Fruit fly (Drosophila melanogaster): Measurements from ENCODE around the gene eff.

The eff gene

DNA sequence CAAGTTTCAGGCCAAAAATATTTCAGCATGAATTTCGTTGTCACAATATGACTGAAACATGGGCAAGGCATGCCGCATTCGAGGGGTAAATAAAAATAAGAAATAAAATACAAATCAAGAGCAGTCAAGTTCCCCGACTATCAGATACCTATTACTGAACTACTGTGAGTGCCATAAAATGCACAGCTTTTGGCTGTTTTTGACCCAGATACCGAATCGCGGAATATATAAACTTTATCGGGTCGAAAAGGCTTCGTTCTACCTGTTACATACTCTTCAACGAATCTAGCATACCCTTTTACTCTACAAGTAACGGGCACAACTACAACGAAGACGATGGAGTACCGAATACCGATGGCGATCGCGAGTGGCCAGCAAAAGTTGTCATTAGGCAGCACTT lies 34.3 kb downstream of the eff start (continued):
- TF ChIP-seq CG7357 (GFP tag; IDR thresholded peaks at IDR 0.05) (peak; percentile 64; the same call in 2 of the 3 replicates), Dek (tag; optimal IDR thresholded peaks at IDR 0.05) (peak; percentile 21), emc (GFP tag; optimal IDR thresholded peaks at IDR 0.05) (peak; percentile 13), CG12104 (GFP tag; optimal IDR thresholded peaks at IDR 0.05) (no peak), CG9727 (GFP tag; optimal IDR thresholded peaks at IDR 0.05) (peak; percentile 33), CG6175 (GFP tag; IDR thresholded peaks at IDR 0.05) (peak; percentile 31; the same call in 1 of the 3 replicates), Abd-B (GFP tag; optimal IDR thresholded peaks at IDR 0.05) (peak; percentile 19), zfh2 (GFP tag; optimal IDR thresholded peaks at IDR 0.05) (peak; percentile 69), row (GFP tag; IDR thresholded peaks at IDR 0.05) (peak; percentile 78), CG6791 (GFP tag; IDR thresholded peaks at IDR 0.05; ENCODE audit: partially characterized antibody) (peak; percentile 73; the same call in 2 of the 3 replicates), Awh (GFP tag; IDR thresholded peaks at IDR 0.05) (peak; percentile 63), CG17385 (GFP tag; optimal IDR thresholded peaks at IDR 0.05) (peak; percentile 20), Hey (tag; optimal IDR thresholded peaks at IDR 0.05) (no peak), CG13123 (GFP tag; optimal IDR thresholded peaks at IDR 0.05) (no peak), fu2 (GFP tag; optimal IDR thresholded peaks at IDR 0.05) (peak; percentile 48), Dp (GFP tag; optimal IDR thresholded peaks at IDR 0.05) (no peak), Dip3 (GFP tag; optimal IDR thresholded peaks at IDR 0.05) (peak; percentile 59), CG12659 (GFP tag; optimal IDR thresholded peaks at IDR 0.05) (peak; percentile 38), sisA (GFP tag; IDR thresholded peaks at IDR 0.05) (peak; percentile 72), ranshi (GFP tag; IDR thresholded peaks at IDR 0.05) (peak; percentile 51), Neu2 (GFP tag; optimal IDR thresholded peaks at IDR 0.05; ENCODE audit: borderline replicate concordance) (peak; percentile 12), dimm (GFP tag; IDR thresholded peaks at IDR 0.05) (no peak), kni (GFP tag; optimal IDR thresholded peaks at IDR 0.05) (peak; percentile 41), ssp (GFP tag; IDR thresholded peaks at IDR 0.05) (peak; percentile 33; the same call in 1 of the 2 replicates), caup (GFP tag; optimal IDR thresholded peaks at IDR 0.05; ENCODE audit: severe bottlenecking) (peak; percentile 45), CG3163 (GFP tag; optimal IDR thresholded peaks at IDR 0.05) (no peak), CG17912 (GFP tag; optimal IDR thresholded peaks at IDR 0.05) (no peak), sug (tag; optimal IDR thresholded peaks at IDR 0.05) (no peak), Fer3 (tag; optimal IDR thresholded peaks at IDR 0.05) (peak; percentile 56), CG15601 (tag; optimal IDR thresholded peaks at IDR 0.05) (no peak), Xrp1 (GFP tag; IDR thresholded peaks at IDR 0.05) (peak; percentile 67), fd3F (GFP tag; optimal IDR thresholded peaks at IDR 0.05) (peak; percentile 21), CG42726 (GFP tag; IDR thresholded peaks at IDR 0.05; ENCODE audit: partially characterized antibody) (peak; percentile 45; the same call in 1 of the 2 replicates), CG16813 (GFP tag; IDR thresholded peaks at IDR 0.05; ENCODE audit: partially characterized antibody) (peak; percentile 68), CG30403 (GFP tag; optimal IDR thresholded peaks at IDR 0.05) (peak; percentile 42), nerfin-2 (GFP tag; IDR thresholded peaks at IDR 0.05; ENCODE audit: partially characterized antibody) (peak; percentile 76), Hr3 (GFP tag; optimal IDR thresholded peaks at IDR 0.05) (peak; percentile 35), schlank (tag; optimal IDR thresholded peaks at IDR 0.05) (peak; percentile 40), chm (GFP tag; IDR thresholded peaks at IDR 0.05) (0 out of 2 replicates have a peak, but pooled peaks have one; percentile 17), pho (GFP tag; optimal IDR thresholded peaks at IDR 0.05) (peak; percentile 33), NFAT (GFP tag; IDR thresholded peaks at IDR 0.05) (peak; percentile 77), Trl (optimal IDR thresholded peaks at IDR 0.05) (no peak), Trl (GFP tag; optimal IDR thresholded peaks at IDR 0.05) (peak; percentile 47), bab2 (GFP tag; optimal IDR thresholded peaks at IDR 0.05) (peak; percentile 43), hth (optimal IDR thresholded peaks at IDR 0.05) (no peak), CG14710 (tag; optimal IDR thresholded peaks at IDR 0.05) (no peak), dysf (GFP tag; IDR thresholded peaks at IDR 0.05) (peak; percentile 81), HmgD (GFP tag; optimal IDR thresholded peaks at IDR 0.05) (no peak), CG2116 (GFP tag; optimal IDR thresholded peaks at IDR 0.05) (no peak), chinmo (GFP tag; IDR thresholded peaks at IDR 0.05; ENCODE audit: partially characterized antibody) (peak; percentile 77; the same call in 3 of the 4 replicates), Nf-YA (GFP tag; IDR thresholded peaks at IDR 0.05) (peak; percentile 52)

Measured in whole organism, embryonic.